Fruit fly (Drosophila melanogaster): ENCODE results near the gene CG8132.

Gene CG8132

DNA sequence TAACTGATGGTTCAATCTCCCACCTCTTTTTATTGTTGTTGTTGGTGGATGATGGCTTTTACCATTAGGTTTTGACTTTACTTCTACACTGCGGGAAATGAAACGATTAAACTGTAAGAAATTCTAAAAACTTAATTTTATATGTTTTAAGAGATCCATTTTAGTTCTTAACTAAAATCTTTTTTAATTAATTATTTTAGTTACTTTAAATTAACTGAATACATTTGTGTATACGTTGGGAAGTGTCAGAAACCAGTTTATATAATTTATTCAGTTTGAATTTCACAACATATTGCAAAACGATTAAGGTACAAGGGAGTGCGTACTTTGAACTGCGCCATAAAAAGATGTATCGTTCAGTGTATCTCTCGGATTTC lies 48.0 kb upstream of the CG8132 start (continued):
- peak; percentile 59 for TF ChIP-seq ewg (GFP tag; optimal IDR thresholded peaks at IDR 0.05)
- TF ChIP-seq usp (GFP tag; optimal IDR thresholded peaks at IDR 0.05), result no peak
- TF ChIP-seq CG7372 (GFP tag; IDR thresholded peaks at IDR 0.05), result no peak
- no peak for TF ChIP-seq CG8765 (GFP tag; IDR thresholded peaks at IDR 0.05)
- peak; percentile 79 for TF ChIP-seq CG7357 (GFP tag; IDR thresholded peaks at IDR 0.05)
- TF ChIP-seq shn (GFP tag; optimal IDR thresholded peaks at IDR 0.05), result no peak
- no peak for TF ChIP-seq fd64A (GFP tag; optimal IDR thresholded peaks at IDR 0.05)
- TF ChIP-seq CG4328 (GFP tag; optimal IDR thresholded peaks at IDR 0.05), result peak; percentile 71
- no peak for TF ChIP-seq chm (GFP tag; IDR thresholded peaks at IDR 0.05)
- peak in 1 of 2 experiments; percentile 28 for TF ChIP-seq insv (GFP tag; optimal IDR thresholded peaks at IDR 0.05)
- TF ChIP-seq CG42726 (GFP tag; IDR thresholded peaks at IDR 0.05; ENCODE audit: partially characterized antibody), result no peak
- peak; percentile 97 for TF ChIP-seq sens (GFP tag)
- TF ChIP-seq unpg (GFP tag; optimal IDR thresholded peaks at IDR 0.05), result peak; percentile 91
- peak; percentile 26 for TF ChIP-seq CG17802 (tag; optimal IDR thresholded peaks at IDR 0.05)
- no peak for TF ChIP-seq CG31224 (GFP tag; IDR thresholded peaks at IDR 0.05)
- TF ChIP-seq CG2678 (tag; optimal IDR thresholded peaks at IDR 0.05), result peak; percentile 95
- TF ChIP-seq eyg (GFP tag; optimal IDR thresholded peaks at IDR 0.05), result no peak
- peak; percentile 66 for TF ChIP-seq onecut (GFP tag; IDR thresholded peaks at IDR 0.05)
- peak; percentile 30 for TF ChIP-seq Fer2 (tag; optimal IDR thresholded peaks at IDR 0.05)
- no peak for TF ChIP-seq HLH4C (GFP tag; IDR thresholded peaks at IDR 0.05; ENCODE audit: partially characterized antibody)
- TF ChIP-seq CHES-1-like (GFP tag; optimal IDR thresholded peaks at IDR 0.05), result peak; percentile 1
- TF ChIP-seq Eip74EF (GFP tag; optimal IDR thresholded peaks at IDR 0.05), result peak in 1 of 2 experiments; percentile 88
- TF ChIP-seq CG4820 (GFP tag; optimal IDR thresholded peaks at IDR 0.05), result peak; percentile 74
- TF ChIP-seq CG14667 (GFP tag; IDR thresholded peaks at IDR 0.05), result no peak
- TF ChIP-seq bcd (GFP tag; optimal IDR thresholded peaks at IDR 0.05), result peak; percentile 85
- TF ChIP-seq gsb-n (tag; optimal IDR thresholded peaks at IDR 0.05), result peak; percentile 89
- TF ChIP-seq D (optimal IDR thresholded peaks at IDR 0.05), result no peak
- peak; percentile 86 for TF ChIP-seq D (GFP tag; optimal IDR thresholded peaks at IDR 0.05)
- TF ChIP-seq CG7928 (GFP tag; optimal IDR thresholded peaks at IDR 0.05), result peak; percentile 40
- peak; percentile 50 for TF ChIP-seq CG4854 (GFP tag; optimal IDR thresholded peaks at IDR 0.05)
- TF ChIP-seq CG12769 (tag; optimal IDR thresholded peaks at IDR 0.05), result no peak
- TF ChIP-seq Lim3 (GFP tag; IDR thresholded peaks at IDR 0.05), result no peak
- peak in 1 of 2 experiments; percentile 91 for TF ChIP-seq eve (GFP tag; optimal IDR thresholded peaks at IDR 0.05)
- TF ChIP-seq Dip2 (GFP tag; IDR thresholded peaks at IDR 0.05), result no peak
- no peak for TF ChIP-seq CG1792 (GFP tag; optimal IDR thresholded peaks at IDR 0.05)
- peak; percentile 81 for TF ChIP-seq Vsx1 (GFP tag; optimal IDR thresholded peaks at IDR 0.05)
- TF ChIP-seq CG2199 (GFP tag; IDR thresholded peaks at IDR 0.05), result no peak
- TF ChIP-seq pzg (GFP tag; optimal IDR thresholded peaks at IDR 0.05), result no peak
- TF ChIP-seq fru (optimal IDR thresholded peaks at IDR 0.05), result no peak
- peak; percentile 64; the same call in 2 of the 3 replicates for TF ChIP-seq CG11093 (GFP tag; IDR thresholded peaks at IDR 0.05)
- no peak for TF ChIP-seq knrl (GFP tag; IDR thresholded peaks at IDR 0.05; ENCODE audit: partially characterized antibody)
- no peak for TF ChIP-seq ase (GFP tag; IDR thresholded peaks at IDR 0.05)
- TF ChIP-seq Atf6 (GFP tag; IDR thresholded peaks at IDR 0.05), result no peak
- no peak for TF ChIP-seq row (GFP tag; IDR thresholded peaks at IDR 0.05)
- TF ChIP-seq CG7271 (tag; optimal IDR thresholded peaks at IDR 0.05), result peak; percentile 68
- TF ChIP-seq mirr (GFP tag; optimal IDR thresholded peaks at IDR 0.05), result no peak
- peak in 1 of 2 experiments; percentile 28 for TF ChIP-seq crp (GFP tag; optimal IDR thresholded peaks at IDR 0.05)
- TF ChIP-seq CG10431 (GFP tag; optimal IDR thresholded peaks at IDR 0.05), result peak; percentile 77
- TF ChIP-seq bab2 (GFP tag; optimal IDR thresholded peaks at IDR 0.05), result peak; percentile 42
- no peak for TF ChIP-seq CG4360 (GFP tag; IDR thresholded peaks at IDR 0.05)
- no peak for TF ChIP-seq B-H2 (GFP tag; optimal IDR thresholded peaks at IDR 0.05)
- TF ChIP-seq Side (GFP tag; optimal IDR thresholded peaks at IDR 0.05), result peak; percentile 17
